Worm (Caenorhabditis elegans) whole organism, young adult: Measurements from ENCODE around the gene sdz-9.

Source experiments
- B0035.1 ChIP-seq: sonication (generic microtip); optimal IDR thresholded peaks from 2 replicates; lab custom pipeline; 2016; ENCODE audit warnings: missing genetic modification characterization, mild to moderate bottlenecking, missing compliant biosample characterization, missing genotype, missing genetic modification reagents
- D2030.7 ChIP-seq: fragments of 200-800 bp; sonication (Bioruptor generic); IDR thresholded peaks from 2 replicates; pipeline ENCODE4 v1.3.6; 2022; ENCODE audit warnings: missing genetic modification reagents, missing genetic modification characterization, missing compliant biosample characterization
- F22D6.2 ChIP-seq: sonication (generic microtip); optimal IDR thresholded peaks from 2 replicates; lab custom pipeline; 2016; ENCODE audit warnings: mild to moderate bottlenecking, missing genetic modification characterization, missing compliant biosample characterization
- F33H1.4 ChIP-seq: fragments of 200-800 bp; sonication (Bioruptor generic); IDR thresholded peaks from 2 replicates; pipeline ENCODE4 v1.3.6; 2022; ENCODE audit warnings: missing genetic modification reagents, missing genetic modification characterization, missing compliant biosample characterization
- F55B11.4 ChIP-seq: sonication (generic microtip); optimal IDR thresholded peaks from 2 replicates; lab custom pipeline; 2016; ENCODE audit warnings: missing compliant biosample characterization, missing genetic modification characterization, borderline replicate concordance; ENCODE audit not compliant: insufficient read depth
- F57A8.1 ChIP-seq: fragments of 200-800 bp; sonication (Bioruptor generic); optimal IDR thresholded peaks from 2 replicates; lab custom pipeline; 2018; ENCODE audit warnings: mild to moderate bottlenecking, missing genetic modification characterization, moderate library complexity, missing compliant biosample characterization
- Y53F4B.3 ChIP-seq: fragments of 200-800 bp; sonication (Bioruptor generic); IDR thresholded peaks from 2 replicates; pipeline ENCODE4 v1.3.6; 2022; ENCODE audit warnings: missing genetic modification reagents, missing genetic modification characterization, missing compliant biosample characterization
- Y56A3A.18 ChIP-seq: fragments of 200-800 bp; sonication (Bioruptor generic); IDR thresholded peaks from 2 replicates; pipeline ENCODE4 v1.3.6; 2022; ENCODE audit warnings: missing genetic modification reagents, missing genetic modification characterization, missing compliant biosample characterization
- ZK185.1 ChIP-seq: sonication (generic microtip); optimal IDR thresholded peaks from 2 replicates; lab custom pipeline; 2016; ENCODE audit warnings: mild to moderate bottlenecking, missing genetic modification characterization, missing compliant biosample characterization; ENCODE audit not compliant: poor library complexity, severe bottlenecking
- ama-1 ChIP-seq, 3 experiments: fragments of 150-350 bp in 1 of 3; sonication (generic microtip) in 2 of 3; optimal IDR thresholded peaks; 2 replicates each; lab custom pipeline; 2014 to 2018; ENCODE audit warnings: missing biosample characterization in 2 of 3, missing genetic modification characterization in 2 of 3, missing genetic modification reagents in 2 of 3
- ceh-100 ChIP-seq: fragments of 200-800 bp; sonication (Bioruptor generic); IDR thresholded peaks from 2 replicates; pipeline ENCODE4 v1.3.6; 2022; ENCODE audit warnings: missing genetic modification reagents, missing genetic modification characterization, missing compliant biosample characterization
- ceh-79 ChIP-seq: sonication (generic microtip); optimal IDR thresholded peaks from 2 replicates; lab custom pipeline; 2017; ENCODE audit warnings: mild to moderate bottlenecking, missing genetic modification characterization, missing compliant biosample characterization
- die-1 ChIP-seq: sonication (generic microtip); optimal IDR thresholded peaks from 2 replicates; lab custom pipeline; 2016; ENCODE audit warnings: missing genotype, mild to moderate bottlenecking, missing genetic modification characterization, missing compliant biosample characterization
- dpl-1 ChIP-seq: fragments of 150-350 bp; optimal IDR thresholded peaks from 2 replicates; lab custom pipeline; 2014; ENCODE audit warnings: missing biosample characterization, missing genetic modification reagents, missing genetic modification characterization
- efl-1 ChIP-seq: fragments of 150-350 bp; optimal IDR thresholded peaks from 2 replicates; lab custom pipeline; 2014; ENCODE audit warnings: missing biosample characterization, missing genetic modification reagents, missing genetic modification characterization
- egl-44 ChIP-seq: fragments of 200-800 bp; sonication (Bioruptor generic); IDR thresholded peaks from 2 replicates; pipeline ENCODE4 v1.3.6; 2022; ENCODE audit warnings: missing genetic modification reagents, missing genetic modification characterization, missing compliant biosample characterization
- egrh-3 ChIP-seq: fragments of 200-800 bp; sonication (Bioruptor generic); IDR thresholded peaks from 2 replicates; pipeline ENCODE4 v1.3.6; 2022; ENCODE audit warnings: missing genetic modification reagents, missing genetic modification characterization, missing compliant biosample characterization
- ets-4 ChIP-seq: fragments of 200-800 bp; sonication (Bioruptor generic); optimal IDR thresholded peaks from 2 replicates; lab custom pipeline; 2018; ENCODE audit warnings: mild to moderate bottlenecking, missing genetic modification characterization, missing compliant biosample characterization
- him-1 ChIP-seq: sonication (generic microtip); optimal IDR thresholded peaks from 2 replicates; lab custom pipeline; 2016; ENCODE audit warnings: missing genotype, missing genetic modification reagents, missing genetic modification characterization, missing compliant biosample characterization
- hmg-1.2 ChIP-seq: fragments of 200-800 bp; sonication (Bioruptor generic); IDR thresholded peaks from 2 replicates; pipeline ENCODE4 v1.3.6; 2022; ENCODE audit warnings: missing genetic modification reagents, missing genetic modification characterization, missing compliant biosample characterization
- hmg-20 ChIP-seq: fragments of 200-800 bp; sonication (Bioruptor generic); IDR thresholded peaks from 2 replicates; pipeline ENCODE4 v1.3.6; 2022; ENCODE audit warnings: missing genetic modification reagents, missing genetic modification characterization, missing compliant biosample characterization
- hsf-1 ChIP-seq: fragments of 200-800 bp; sonication (Bioruptor generic); IDR thresholded peaks from 2 replicates; pipeline ENCODE4 v1.3.6; 2022; ENCODE audit warnings: missing genetic modification reagents, missing genetic modification characterization, missing compliant biosample characterization
- lag-1 ChIP-seq: fragments of 200-800 bp; sonication (Bioruptor generic); IDR thresholded peaks from 2 replicates; pipeline ENCODE4 v1.3.6; 2022; ENCODE audit warnings: missing genetic modification reagents, missing genetic modification characterization, missing compliant biosample characterization
- lin-26 ChIP-seq: fragments of 200-800 bp; sonication (Bioruptor generic); IDR thresholded peaks from 2 replicates; pipeline ENCODE4 v1.3.6; 2022; ENCODE audit warnings: missing genetic modification reagents, missing genetic modification characterization, missing compliant biosample characterization
- madf-10 ChIP-seq: sonication (generic microtip); optimal IDR thresholded peaks from 2 replicates; lab custom pipeline; 2016; ENCODE audit warnings: mild to moderate bottlenecking, missing genetic modification characterization, missing compliant biosample characterization
- madf-3 ChIP-seq: fragments of 200-800 bp; sonication (Bioruptor generic); IDR thresholded peaks from 2 replicates; pipeline ENCODE4 v1.3.6; 2022; ENCODE audit warnings: missing genetic modification reagents, missing genetic modification characterization, missing compliant biosample characterization
- madf-6 ChIP-seq: fragments of 200-800 bp; sonication (Bioruptor generic); IDR thresholded peaks from 2 replicates; pipeline ENCODE4 v1.3.6; 2022; ENCODE audit warnings: missing genetic modification reagents, missing genetic modification characterization, missing compliant biosample characterization
- mel-28 ChIP-seq: sonication (generic microtip); optimal IDR thresholded peaks from 2 replicates; lab custom pipeline; 2016; ENCODE audit warnings: borderline replicate concordance, mild to moderate bottlenecking, missing genetic modification characterization, missing compliant biosample characterization
- mes-4 ChIP-seq: sonication (generic microtip); optimal IDR thresholded peaks from 2 replicates; lab custom pipeline; 2016; ENCODE audit warnings: missing genotype, missing genetic modification characterization, missing compliant biosample characterization
- mxl-1 ChIP-seq: sonication (generic microtip); optimal IDR thresholded peaks from 2 replicates; lab custom pipeline; 2016; ENCODE audit warnings: missing genetic modification characterization, missing compliant biosample characterization
- nfya-2 ChIP-seq: fragments of 200-800 bp; sonication (Bioruptor generic); IDR thresholded peaks from 2 replicates; pipeline ENCODE4 v1.3.6; 2022; ENCODE audit warnings: missing genetic modification reagents, missing genetic modification characterization, missing compliant biosample characterization
- nfyb-1 ChIP-seq: fragments of 200-800 bp; sonication (Bioruptor generic); IDR thresholded peaks from 2 replicates; pipeline ENCODE4 v1.3.6; 2022; ENCODE audit warnings: missing genetic modification reagents, missing genetic modification characterization, missing compliant biosample characterization
- nhr-120 ChIP-seq: fragments of 200-800 bp; sonication (Bioruptor generic); IDR thresholded peaks from 2 replicates; pipeline ENCODE4 v1.3.6; 2022; ENCODE audit warnings: missing genetic modification characterization, missing compliant biosample characterization
- nhr-179 ChIP-seq: sonication (generic microtip); optimal IDR thresholded peaks from 2 replicates; lab custom pipeline; 2016; ENCODE audit warnings: mild to moderate bottlenecking, missing genetic modification characterization, missing compliant biosample characterization
- nhr-90 ChIP-seq: sonication (generic microtip); optimal IDR thresholded peaks from 2 replicates; lab custom pipeline; 2016; ENCODE audit warnings: missing genotype, mild to moderate bottlenecking, missing genetic modification characterization, missing compliant biosample characterization
- rpc-1 ChIP-seq, 2 experiments: fragments of 150-350 bp in 1 of 2; sonication (generic microtip) in 1 of 2; optimal IDR thresholded peaks; 2 replicates each; lab custom pipeline; 2014 to 2018; ENCODE audit warnings: missing biosample characterization in 1 of 2, missing genetic modification characterization in 1 of 2, missing genetic modification reagents in 1 of 2, missing genotype in 1 of 2
- sea-2 ChIP-seq: fragments of 200-800 bp; sonication (Bioruptor generic); IDR thresholded peaks from 2 replicates; pipeline ENCODE4 v1.3.6; 2022; ENCODE audit warnings: missing genetic modification characterization, missing compliant biosample characterization
- snpc-3.4 ChIP-seq: sonication (generic microtip); optimal IDR thresholded peaks from 2 replicates; lab custom pipeline; 2017; ENCODE audit warnings: missing genetic modification characterization, mild to moderate bottlenecking, missing compliant biosample characterization, antibody characterized with exemption, moderate library complexity, missing genotype, missing genetic modification reagents
- snpc-4 ChIP-seq, 5 experiments: fragments of 150-350 bp in 1 of 5; sonication (generic microtip) in 4 of 5; optimal IDR thresholded peaks; 2 replicates each; lab custom pipeline; 2014 to 2018; ENCODE audit warnings: missing genetic modification characterization in 5 of 5, missing biosample characterization in 3 of 5, antibody characterized with exemption in 2 of 5, mild to moderate bottlenecking in 2 of 5, missing compliant biosample characterization in 2 of 5, missing genotype in 2 of 5, moderate library complexity in 2 of 5, missing genetic modification reagents in 1 of 5
- tbp1 ChIP-seq: fragments of 200-800 bp; sonication (Bioruptor generic); optimal IDR thresholded peaks from 2 replicates; lab custom pipeline; 2018; ENCODE audit warnings: mild to moderate bottlenecking, missing genetic modification characterization, missing compliant biosample characterization
- tbx-9 ChIP-seq: sonication (generic microtip); optimal IDR thresholded peaks from 2 replicates; lab custom pipeline; 2016; ENCODE audit warnings: borderline replicate concordance, missing genetic modification characterization, inconsistent platforms, missing compliant biosample characterization
- ztf-18 ChIP-seq: sonication (generic microtip); optimal IDR thresholded peaks from 2 replicates; lab custom pipeline; 2016; ENCODE audit warnings: missing genotype, mild to moderate bottlenecking, missing genetic modification characterization, missing compliant biosample characterization
- ztf-26 ChIP-seq: sonication (generic microtip); optimal IDR thresholded peaks from 2 replicates; lab custom pipeline; 2017; ENCODE audit warnings: missing genetic modification characterization, missing compliant biosample characterization

sdz-9 gene

DNA sequence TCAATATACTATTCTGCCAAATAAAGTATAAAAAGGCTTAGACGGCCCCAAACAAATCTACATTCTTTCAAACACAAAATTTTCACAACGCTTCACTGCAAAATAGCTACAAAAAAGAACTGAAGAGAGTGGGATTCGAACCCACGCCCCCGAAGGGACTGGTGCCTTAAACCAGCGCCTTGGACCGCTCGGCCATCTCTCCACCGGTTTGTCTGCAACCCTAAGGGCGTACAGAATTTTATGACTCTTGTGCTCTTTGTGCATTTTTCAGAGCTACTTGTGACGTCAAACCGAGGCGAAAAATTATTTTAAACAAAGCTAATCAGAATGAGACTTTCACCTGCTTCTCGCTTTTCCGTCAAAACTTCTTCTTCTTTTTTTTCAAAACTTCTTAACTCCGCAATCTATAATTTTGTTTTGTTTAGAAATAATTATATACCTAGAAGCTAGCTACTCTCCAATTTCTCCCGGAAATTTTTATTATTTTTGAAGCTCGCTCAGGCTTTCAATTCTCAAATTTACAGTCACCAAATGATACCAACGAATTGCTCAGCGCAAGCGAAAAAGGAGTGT is 37.2 kb downstream of the sdz-9 start, which contains the start of gene T05A8.8:
TSS of gene T05A8.8 (plus strand) at position 523 of the 573 bp plus-strand sequence.
- peak; percentile 48 for TF ChIP-seq rpc-1 (optimal IDR thresholded peaks at IDR 0.05; lab: Kevin White, UChicago)
- TF ChIP-seq rpc-1 (tag; optimal IDR thresholded peaks at IDR 0.05; lab: Kevin White, UChicago) = peak; percentile 74
- no peak for TF ChIP-seq ztf-18 (tag; lab: Kevin White, UChicago)
- no peak for TF ChIP-seq ZK185.1 (tag; lab: Kevin White, UChicago)
- TF ChIP-seq lin-26 (GFP tag; lab: Robert Waterston, UW) = peak; percentile 50; the same call in 1 of the 2 replicates
- TF ChIP-seq tbx-9 (tag; lab: Kevin White, UChicago) = no peak
- TF ChIP-seq hmg-20 = no peak
- 0 out of 2 replicates have a peak, but pooled peaks have one; percentile 15 for TF ChIP-seq hsf-1 (GFP tag; lab: Robert Waterston, UW)
- peak; percentile 86 for TF ChIP-seq tbp1 (GFP tag; lab: Kevin White, UChicago)
- peak; percentile 45 for TF ChIP-seq D2030.7 (GFP tag; lab: Robert Waterston, UW)
- TF ChIP-seq madf-6 (GFP tag; lab: Robert Waterston, UW) = peak; percentile 32; the same call in 1 of the 2 replicates
- 0 out of 2 replicates have a peak, but pooled peaks have one; percentile 14 for TF ChIP-seq nfyb-1
- no peak for TF ChIP-seq Y53F4B.3 (GFP tag; lab: Robert Waterston, UW)
- 0 out of 2 replicates have a peak, but pooled peaks have one; percentile 40 for TF ChIP-seq nhr-120 (GFP tag; lab: Robert Waterston, UW)
- no peak for TF ChIP-seq him-1 (tag; lab: Kevin White, UChicago)
- TF ChIP-seq ceh-79 (tag; lab: Kevin White, UChicago) = no peak
- TF ChIP-seq hmg-1.2 = peak; percentile 23; the same call in 1 of the 2 replicates

ce11 chrII:2735644-2736043 is 37.8 kb downstream of the sdz-9 start:
- TF ChIP-seq ceh-100 (GFP tag; lab: Robert Waterston, UW) = no peak
- TF ChIP-seq hmg-20 = peak; percentile 46; the same call in 1 of the 2 replicates
- no peak for TF ChIP-seq snpc-3.4
- TF ChIP-seq nhr-90 (tag; lab: Kevin White, UChicago) = no peak
- TF ChIP-seq die-1 (tag; lab: Kevin White, UChicago) = peak; percentile 48
- TF ChIP-seq F57A8.1 (GFP tag; lab: Kevin White, UChicago) = no peak
- TF ChIP-seq mel-28 (tag; lab: Kevin White, UChicago) = no peak
- no peak for TF ChIP-seq F33H1.4
- no peak for TF ChIP-seq F55B11.4 (tag; lab: Kevin White, UChicago)
- TF ChIP-seq mes-4 (tag; lab: Kevin White, UChicago) = no peak
- no peak for TF ChIP-seq mxl-1 (tag; lab: Kevin White, UChicago)
- TF ChIP-seq nfyb-1 = peak; percentile 68; the same call in 1 of the 2 replicates
- no peak for TF ChIP-seq efl-1 (GFP tag; lab: Kevin White, UChicago)
- TF ChIP-seq Y53F4B.3 (GFP tag; lab: Robert Waterston, UW) = no peak
- TF ChIP-seq lag-1 (GFP tag; lab: Robert Waterston, UW) = no peak
- TF ChIP-seq hsf-1 (GFP tag; lab: Robert Waterston, UW) = no peak
- TF ChIP-seq madf-10 = no peak
- TF ChIP-seq ama-1 (optimal IDR thresholded peaks at IDR 0.05; lab: Kevin White, UChicago) = no peak
- TF ChIP-seq ama-1 (GFP tag; optimal IDR thresholded peaks at IDR 0.05; lab: Kevin White, UChicago) = no peak
- no peak for TF ChIP-seq dpl-1
- TF ChIP-seq nhr-179 (tag; lab: Kevin White, UChicago) = no peak
- peak; percentile 53; the same call in 1 of the 2 replicates for TF ChIP-seq madf-6 (GFP tag; lab: Robert Waterston, UW)
- TF ChIP-seq B0035.1 = no peak
- TF ChIP-seq snpc-4 (GFP tag; optimal IDR thresholded peaks at IDR 0.05; lab: Kevin White, UChicago) = no peak
- TF ChIP-seq snpc-4 (tag; optimal IDR thresholded peaks at IDR 0.05; lab: Kevin White, UChicago) = peak in 2 of 4 experiments; percentile 2 to 20
- no peak for TF ChIP-seq madf-3 (GFP tag; lab: Robert Waterston, UW)
- peak; percentile 76 for TF ChIP-seq lin-26 (GFP tag; lab: Robert Waterston, UW)
- no peak for TF ChIP-seq sea-2 (GFP tag; lab: Robert Waterston, UW)
- TF ChIP-seq egrh-3 (GFP tag; lab: Robert Waterston, UW) = peak; percentile 72
- peak; percentile 59 for TF ChIP-seq him-1 (tag; lab: Kevin White, UChicago)
- TF ChIP-seq tbp1 (GFP tag; lab: Kevin White, UChicago) = peak; percentile 86
- TF ChIP-seq D2030.7 (GFP tag; lab: Robert Waterston, UW) = peak; percentile 68
- TF ChIP-seq nfya-2 (GFP tag; lab: Robert Waterston, UW) = no peak
- peak; percentile 39; the same call in 1 of the 2 replicates for TF ChIP-seq Y56A3A.18
- TF ChIP-seq egl-44 (GFP tag; lab: Robert Waterston, UW) = no peak
- no peak for TF ChIP-seq ets-4 (GFP tag; lab: Kevin White, UChicago)
- TF ChIP-seq ztf-18 (tag; lab: Kevin White, UChicago) = peak; percentile 14
- no peak for TF ChIP-seq ztf-26 (tag; lab: Kevin White, UChicago)
- TF ChIP-seq F22D6.2 (tag; lab: Kevin White, UChicago) = no peak
